Fruit fly (Drosophila melanogaster) whole organism, embryonic: ENCODE measurements around the gene CatB.

ENCODE experiments used
- CG1603 ChIP-seq: fragments of 200-800 bp; sonication (Bioruptor generic); optimal IDR thresholded peaks from 2 replicates; lab custom pipeline; 2019; ENCODE audit warnings: missing biosample characterization, mild to moderate bottlenecking, missing genetic modification characterization, moderate library complexity
- ewg ChIP-seq: fragments of 200-800 bp; sonication (Bioruptor generic); optimal IDR thresholded peaks from 3 replicates; lab custom pipeline; 2017; ENCODE audit warnings: mild to moderate bottlenecking, missing biosample characterization, missing genetic modification reagents, missing genetic modification characterization

DNA sequence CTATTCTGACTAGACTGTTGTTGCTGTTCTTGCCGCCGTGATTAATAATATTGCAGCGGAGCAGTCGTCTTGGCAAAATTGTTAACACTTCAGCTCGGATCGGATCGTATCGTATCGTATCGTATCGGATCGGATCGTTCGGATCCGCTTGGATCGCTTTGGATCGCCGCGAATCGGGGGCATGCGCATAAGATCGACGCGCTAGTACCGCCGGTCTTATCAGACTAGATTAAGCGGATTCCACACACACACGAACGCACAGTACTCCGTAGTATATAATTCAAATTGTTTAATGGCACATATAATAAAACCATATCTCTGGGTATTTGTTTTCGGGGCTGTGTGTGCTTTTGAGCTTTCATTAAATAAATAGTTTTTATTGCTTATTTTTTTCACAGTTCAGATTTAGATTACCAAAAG lies 5.5 kb upstream of the CatB start:
- TF ChIP-seq CG1603 (tag; lab: Kevin White, UChicago) (peak; percentile 52), ewg (GFP tag; lab: Kevin White, UChicago) (no peak)
